Fruit fly (Drosophila melanogaster) whole organism, embryonic: ENCODE results near the gene CG11131.
A peak's percentile ranks its signal among the peaks of the same experiment; 100 is the strongest.

Experiments
- Ada2b ChIP-seq: fragments of 200-800 bp; sonication (Bioruptor generic); IDR thresholded peaks from 2 replicates; pipeline ENCODE4 v1.3.6; 2022; ENCODE audit warnings: missing biosample characterization, missing genetic modification characterization
- Aef1 ChIP-seq: fragments of 200-800 bp; sonication (Bioruptor generic); IDR thresholded peaks from 3 replicates; pipeline ENCODE4 v1.3.6; 2022; ENCODE audit warnings: missing biosample characterization, missing genetic modification characterization
- Bdp1 ChIP-seq: fragments of 200-800 bp; sonication (Bioruptor generic); optimal IDR thresholded peaks from 3 replicates; lab custom pipeline; 2016; ENCODE audit warnings: missing biosample characterization, missing genetic modification characterization
- CG10431 ChIP-seq: fragments of 200-800 bp; sonication (Bioruptor generic); optimal IDR thresholded peaks from 3 replicates; lab custom pipeline; 2018; ENCODE audit warnings: missing biosample characterization, mild to moderate bottlenecking, missing genetic modification characterization
- CG11093 ChIP-seq: fragments of 200-800 bp; sonication (Bioruptor generic); IDR thresholded peaks from 3 replicates; pipeline ENCODE4 v1.3.6; 2022; ENCODE audit warnings: missing biosample characterization, missing genetic modification characterization
- CG11504 ChIP-seq: fragments of 200-800 bp; sonication (Bioruptor generic); optimal IDR thresholded peaks from 3 replicates; lab custom pipeline; 2019; ENCODE audit warnings: missing biosample characterization, mild to moderate bottlenecking, missing genetic modification characterization, moderate library complexity
- CG11560 ChIP-seq: fragments of 200-800 bp; sonication (Bioruptor generic); IDR thresholded peaks from 3 replicates; pipeline ENCODE4 v1.3.6; 2022; ENCODE audit warnings: missing biosample characterization, missing genetic modification characterization
- CG14965 ChIP-seq: fragments of 200-800 bp; sonication (Bioruptor generic); optimal IDR thresholded peaks from 2 replicates; lab custom pipeline; 2016; ENCODE audit warnings: missing biosample characterization, missing genetic modification characterization, borderline replicate concordance
- CG1647 ChIP-seq: fragments of 200-800 bp; sonication (Bioruptor generic); optimal IDR thresholded peaks from 3 replicates; lab custom pipeline; 2016; ENCODE audit warnings: missing biosample characterization, missing genetic modification characterization
- CG16779 ChIP-seq: fragments of 200-800 bp; sonication (Bioruptor generic); IDR thresholded peaks from 2 replicates; pipeline ENCODE4 v1.3.6; 2022; ENCODE audit warnings: missing biosample characterization, missing genetic modification characterization
- CG17568 ChIP-seq: fragments of 200-800 bp; sonication (Bioruptor generic); optimal IDR thresholded peaks from 2 replicates; lab custom pipeline; 2018; ENCODE audit warnings: missing biosample characterization, mild to moderate bottlenecking, missing genetic modification characterization, moderate library complexity
- CG17912 ChIP-seq: fragments of 200-800 bp; sonication (Bioruptor generic); optimal IDR thresholded peaks from 2 replicates; lab custom pipeline; 2018; ENCODE audit warnings: missing biosample characterization, mild to moderate bottlenecking, missing genetic modification characterization
- CG1792 ChIP-seq: fragments of 200-800 bp; sonication (Bioruptor generic); optimal IDR thresholded peaks from 2 replicates; lab custom pipeline; 2016; ENCODE audit warnings: missing biosample characterization, missing genetic modification characterization
- CG2202 ChIP-seq: fragments of 200-800 bp; sonication (Bioruptor generic); optimal IDR thresholded peaks from 2 replicates; lab custom pipeline; 2018; ENCODE audit warnings: missing biosample characterization, mild to moderate bottlenecking, missing genetic modification characterization
- CG4730 ChIP-seq: fragments of 200-800 bp; sonication (Bioruptor generic); IDR thresholded peaks from 2 replicates; pipeline ENCODE4 v1.3.6; 2022; ENCODE audit warnings: missing biosample characterization, missing genetic modification characterization
- CG6791 ChIP-seq: fragments of 200-800 bp; sonication (Bioruptor generic); IDR thresholded peaks from 3 replicates; pipeline ENCODE4 v1.3.6; 2022; ENCODE audit warnings: missing biosample characterization, missing genetic modification characterization; ENCODE audit not compliant: partially characterized antibody
- CG6813 ChIP-seq: fragments of 200-800 bp; sonication (Bioruptor generic); optimal IDR thresholded peaks from 2 replicates; lab custom pipeline; 2017; ENCODE audit warnings: missing biosample characterization, missing genetic modification characterization, mild to moderate bottlenecking, moderate library complexity, missing genetic modification reagents
- CHES-1-like ChIP-seq: fragments of 200-800 bp; sonication (Bioruptor generic); optimal IDR thresholded peaks from 2 replicates; lab custom pipeline; 2016; ENCODE audit warnings: missing biosample characterization, missing genetic modification characterization
- CoRest ChIP-seq: fragments of 200-800 bp; sonication (Bioruptor generic); optimal IDR thresholded peaks from 3 replicates; lab custom pipeline; 2018; ENCODE audit warnings: missing biosample characterization, mild to moderate bottlenecking, missing genetic modification characterization, moderate library complexity
- D19A ChIP-seq: fragments of 200-800 bp; optimal IDR thresholded peaks from 3 replicates; lab custom pipeline; 2019; ENCODE audit warnings: missing biosample characterization, mild to moderate bottlenecking, missing genetic modification characterization, moderate library complexity
- Dp ChIP-seq: fragments of 200-800 bp; sonication (Bioruptor generic); optimal IDR thresholded peaks from 2 replicates; lab custom pipeline; 2018; ENCODE audit warnings: missing biosample characterization, mild to moderate bottlenecking, missing genetic modification characterization, moderate library complexity
- H15 ChIP-seq: fragments of 200-800 bp; sonication (Bioruptor generic); IDR thresholded peaks from 3 replicates; pipeline ENCODE4 v1.3.6; 2022; ENCODE audit warnings: missing biosample characterization, missing genetic modification characterization
- HLH4C ChIP-seq: fragments of 200-800 bp; sonication (Bioruptor generic); IDR thresholded peaks from 3 replicates; pipeline ENCODE4 v1.3.6; 2022; ENCODE audit warnings: missing biosample characterization, missing genetic modification characterization; ENCODE audit not compliant: partially characterized antibody
- HLHmδ ChIP-seq: fragments of 200-800 bp; sonication (Bioruptor generic); optimal IDR thresholded peaks from 2 replicates; lab custom pipeline; 2018; ENCODE audit warnings: missing biosample characterization, mild to moderate bottlenecking, missing genetic modification characterization, moderate library complexity
- Hey ChIP-seq: fragments of 200-800 bp; sonication (Bioruptor generic); optimal IDR thresholded peaks from 3 replicates; lab custom pipeline; 2018; ENCODE audit warnings: missing biosample characterization, mild to moderate bottlenecking, missing genetic modification characterization
- MTF-1 ChIP-seq: fragments of 200-800 bp; sonication (Bioruptor generic); optimal IDR thresholded peaks from 2 replicates; lab custom pipeline; 2018; ENCODE audit warnings: missing biosample characterization, mild to moderate bottlenecking, missing genetic modification characterization, borderline replicate concordance
- Myb ChIP-seq: fragments of 200-800 bp; sonication (Bioruptor generic); optimal IDR thresholded peaks from 2 replicates; lab custom pipeline; 2016; ENCODE audit warnings: missing biosample characterization, missing genetic modification characterization
- Neu2 ChIP-seq: fragments of 200-800 bp; sonication (Bioruptor generic); optimal IDR thresholded peaks from 3 replicates; lab custom pipeline; 2016; ENCODE audit warnings: missing biosample characterization, missing genetic modification characterization, borderline replicate concordance
- Stat92E ChIP-seq, 3 experiments: fragments of >200 bp in 2 of 3; fragments of 200-800 bp in 1 of 3; sonication (Bioruptor generic) in 1 of 3; optimal IDR thresholded peaks; 2 replicates each; lab custom pipeline; 2017 to 2019; ENCODE audit warnings: missing biosample characterization in 3 of 3, missing genetic modification characterization in 3 of 3, mild to moderate bottlenecking in 1 of 3, moderate library complexity in 1 of 3
- bowl ChIP-seq: fragments of 200-800 bp; sonication (Bioruptor generic); IDR thresholded peaks from 2 replicates; pipeline ENCODE4 v1.3.6; 2022; ENCODE audit warnings: missing biosample characterization, missing genetic modification characterization
- cad ChIP-seq: fragments of >200 bp; optimal IDR thresholded peaks from 2 replicates; lab custom pipeline; 2017; ENCODE audit warnings: missing biosample characterization, missing genetic modification characterization
- caup ChIP-seq: fragments of 200-800 bp; sonication (Bioruptor generic); optimal IDR thresholded peaks from 3 replicates; lab custom pipeline; 2017; ENCODE audit warnings: missing biosample characterization, mild to moderate bottlenecking, missing genetic modification characterization, moderate library complexity; ENCODE audit not compliant: severe bottlenecking
- chif ChIP-seq, 2 experiments: fragments of 200-800 bp; sonication (Bioruptor generic); optimal IDR thresholded peaks; 3 replicates each; lab custom pipeline; 2016; ENCODE audit warnings: missing biosample characterization in 2 of 2, missing genetic modification characterization in 2 of 2
- chm ChIP-seq: fragments of 200-800 bp; sonication (Bioruptor generic); IDR thresholded peaks from 2 replicates; pipeline ENCODE4 v1.3.6; 2022; ENCODE audit warnings: missing biosample characterization, missing genetic modification characterization
- corto ChIP-seq: fragments of 200-800 bp; sonication (Bioruptor generic); optimal IDR thresholded peaks from 2 replicates; lab custom pipeline; 2016; ENCODE audit warnings: missing biosample characterization, mild to moderate bottlenecking, missing genetic modification characterization, moderate library complexity
- fu2 ChIP-seq: fragments of 200-800 bp; sonication (Bioruptor generic); optimal IDR thresholded peaks from 2 replicates; lab custom pipeline; 2016; ENCODE audit warnings: missing biosample characterization, missing genetic modification characterization
- gce ChIP-seq: fragments of 200-800 bp; sonication (Bioruptor generic); IDR thresholded peaks from 3 replicates; pipeline ENCODE4 v1.3.6; 2022; ENCODE audit warnings: missing biosample characterization, missing genetic modification characterization
- gt ChIP-seq: fragments of 200-800 bp; sonication (Bioruptor generic); IDR thresholded peaks from 2 replicates; pipeline ENCODE4 v1.3.6; 2022; ENCODE audit warnings: missing biosample characterization, missing genetic modification characterization
- her ChIP-seq: fragments of 200-800 bp; sonication (Bioruptor generic); optimal IDR thresholded peaks from 2 replicates; lab custom pipeline; 2016; ENCODE audit warnings: missing biosample characterization, missing genetic modification characterization
- luna ChIP-seq: fragments of 200-800 bp; sonication (Bioruptor generic); optimal IDR thresholded peaks from 2 replicates; lab custom pipeline; 2016; ENCODE audit warnings: missing biosample characterization, missing genetic modification characterization
- p53 ChIP-seq: fragments of 200-800 bp; sonication (Bioruptor generic); optimal IDR thresholded peaks from 2 replicates; lab custom pipeline; 2016; ENCODE audit warnings: missing biosample characterization, missing genetic modification characterization
- psq ChIP-seq: fragments of 200-800 bp; sonication (Bioruptor generic); optimal IDR thresholded peaks from 2 replicates; lab custom pipeline; 2017; ENCODE audit warnings: missing biosample characterization, missing genetic modification characterization
- pzg ChIP-seq: fragments of 200-800 bp; sonication (Bioruptor generic); optimal IDR thresholded peaks from 3 replicates; lab custom pipeline; 2018; ENCODE audit warnings: missing biosample characterization, mild to moderate bottlenecking, missing genetic modification characterization, moderate library complexity
- repo ChIP-seq: fragments of 200-800 bp; sonication (Bioruptor generic); optimal IDR thresholded peaks from 2 replicates; lab custom pipeline; 2016; ENCODE audit warnings: missing biosample characterization, missing genetic modification characterization
- row ChIP-seq: fragments of 200-800 bp; sonication (Bioruptor generic); IDR thresholded peaks from 3 replicates; pipeline ENCODE4 v1.3.6; 2022; ENCODE audit warnings: missing biosample characterization, missing genetic modification characterization
- sqz ChIP-seq: fragments of 200-800 bp; sonication (Bioruptor generic); optimal IDR thresholded peaks from 3 replicates; lab custom pipeline; 2018; ENCODE audit warnings: missing biosample characterization, mild to moderate bottlenecking, missing genetic modification characterization
- stwl ChIP-seq: fragments of 200-800 bp; sonication (Bioruptor generic); optimal IDR thresholded peaks from 3 replicates; lab custom pipeline; 2018; ENCODE audit warnings: missing biosample characterization, mild to moderate bottlenecking, missing genetic modification characterization, moderate library complexity
- sug ChIP-seq: fragments of 200-800 bp; optimal IDR thresholded peaks from 2 replicates; lab custom pipeline; 2019; ENCODE audit warnings: missing biosample characterization, mild to moderate bottlenecking, missing genetic modification characterization, moderate library complexity
- tio ChIP-seq: fragments of 200-800 bp; sonication (Bioruptor generic); optimal IDR thresholded peaks from 2 replicates; lab custom pipeline; 2017; ENCODE audit warnings: missing biosample characterization, missing genetic modification characterization, inconsistent platforms
- twi ChIP-seq: fragments of 200-800 bp; optimal IDR thresholded peaks from 2 replicates; lab custom pipeline; 2019; ENCODE audit warnings: missing biosample characterization, mild to moderate bottlenecking, missing genetic modification characterization, moderate library complexity
- zen ChIP-seq: fragments of 200-800 bp; sonication (Bioruptor generic); optimal IDR thresholded peaks from 3 replicates; lab custom pipeline; 2018; ENCODE audit warnings: missing biosample characterization, mild to moderate bottlenecking, missing genetic modification characterization, moderate library complexity

The CG11131 gene

DNA sequence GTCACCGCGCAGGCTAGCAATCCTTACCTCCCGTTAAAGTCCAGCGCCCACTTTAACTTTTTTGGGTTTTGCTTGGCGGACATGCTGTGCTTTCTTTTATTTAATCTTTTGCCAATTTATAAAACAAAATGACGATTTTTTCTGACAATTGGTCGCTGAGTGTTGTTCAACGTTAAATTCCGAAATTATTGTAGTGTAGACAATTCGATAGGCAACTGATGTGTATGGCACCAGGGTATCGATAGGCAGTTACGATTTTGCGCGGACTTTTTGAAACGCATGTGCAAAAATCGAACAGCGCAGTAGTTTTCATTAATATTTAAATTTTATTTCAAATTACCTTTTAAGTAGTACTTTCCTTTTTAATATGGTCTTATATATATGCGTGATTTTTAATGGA, 30.5 kb upstream of the CG11131 start, which contains the start of gene EMC4 (continued):
- TF ChIP-seq Aef1 (no peak), tio (no peak), CG10431 (GFP tag; lab: Kevin White, UChicago) (no peak), CG16779 (no peak), CG6813 (GFP tag; lab: Kevin White, UChicago) (no peak), CG6791 (peak; percentile 79), CG4730 (no peak), psq (GFP tag; lab: Kevin White, UChicago) (no peak), CG11093 (no peak), Dp (GFP tag; lab: Kevin White, UChicago) (peak; percentile 95), gce (no peak), repo (GFP tag; lab: Kevin White, UChicago) (peak; percentile 11), row (GFP tag; lab: Robert Waterston, UW) (peak; percentile 30; the same call in 1 of the 3 replicates), Bdp1 (GFP tag; lab: Kevin White, UChicago) (no peak), her (GFP tag; lab: Kevin White, UChicago) (peak; percentile 65), HLH4C (GFP tag; lab: Robert Waterston, UW) (peak; percentile 72), CG1792 (GFP tag; lab: Kevin White, UChicago) (no peak), CG17912 (GFP tag; lab: Kevin White, UChicago) (no peak), luna (GFP tag; lab: Kevin White, UChicago) (no peak), HLHmδ (GFP tag; lab: Kevin White, UChicago) (no peak), D19A (peak; percentile 9), CG14965 (GFP tag; lab: Kevin White, UChicago) (no peak), sqz (GFP tag; lab: Kevin White, UChicago) (peak; percentile 21), H15 (no peak), caup (GFP tag; lab: Kevin White, UChicago) (peak; percentile 63), chm (GFP tag; lab: Robert Waterston, UW) (no peak; the same call in 1 of the 2 replicates), CG2202 (tag; lab: Kevin White, UChicago) (no peak), CG11560 (no peak), sug (tag; lab: Kevin White, UChicago) (peak; percentile 59), CHES-1-like (GFP tag; lab: Kevin White, UChicago) (peak; percentile 27), CG17568 (GFP tag; lab: Kevin White, UChicago) (peak; percentile 8), MTF-1 (GFP tag; lab: Kevin White, UChicago) (no peak), twi (tag; lab: Kevin White, UChicago) (no peak), cad (GFP tag; lab: Kevin White, UChicago) (no peak), Ada2b (GFP tag; lab: Robert Waterston, UW) (no peak), CoRest (peak; percentile 34), chif (GFP tag; optimal IDR thresholded peaks at IDR 0.05; lab: Kevin White, UChicago) (peak; percentile 22 to 51), CG11504 (tag; lab: Kevin White, UChicago) (peak; percentile 29), Hey (tag; lab: Kevin White, UChicago) (no peak), Neu2 (no peak), Stat92E (GFP tag; optimal IDR thresholded peaks at IDR 0.05; lab: Kevin White, UChicago) (peak in 1 of 3 experiments; percentile 1), fu2 (GFP tag; lab: Kevin White, UChicago) (peak; percentile 30), CG1647 (peak; percentile 24), Myb (GFP tag; lab: Kevin White, UChicago) (peak; percentile 51), bowl (GFP tag; lab: Robert Waterston, UW) (no peak), stwl (peak; percentile 90), zen (tag; lab: Kevin White, UChicago) (peak; percentile 44), gt (GFP tag; lab: Robert Waterston, UW) (no peak), pzg (GFP tag; lab: Kevin White, UChicago) (peak; percentile 83), p53 (GFP tag; lab: Kevin White, UChicago) (no peak), corto (peak; percentile 54)
